Fruit fly (Drosophila melanogaster): ENCODE measurements around the gene Meltrin.

Gene Meltrin

dm6 chr3R:14728713-14729685 is 31.9 kb upstream of the Meltrin start (continued):
- TF ChIP-seq D19A (tag; optimal IDR thresholded peaks at IDR 0.05) (peak; percentile 45), CG34224 (GFP tag; IDR thresholded peaks at IDR 0.05; ENCODE audit: partially characterized antibody) (no peak), lola (GFP tag; optimal IDR thresholded peaks at IDR 0.05) (peak in 1 of 3 experiments; percentile 1), CrebB (tag; optimal IDR thresholded peaks at IDR 0.05) (no peak), cas (GFP tag; IDR thresholded peaks at IDR 0.05) (no peak), Taf1 (GFP tag; IDR thresholded peaks at IDR 0.05) (no peak), fd3F (GFP tag; optimal IDR thresholded peaks at IDR 0.05) (peak; percentile 52), CkIIα-i1 (GFP tag; IDR thresholded peaks at IDR 0.05) (no peak), CG15011 (GFP tag; optimal IDR thresholded peaks at IDR 0.05) (peak; percentile 35), CG9727 (GFP tag; optimal IDR thresholded peaks at IDR 0.05) (peak; percentile 28), CG1024 (GFP tag; IDR thresholded peaks at IDR 0.05) (peak; percentile 51; the same call in 1 of the 2 replicates), CG18599 (GFP tag; optimal IDR thresholded peaks at IDR 0.05) (peak; percentile 67), Oaz (GFP tag; IDR thresholded peaks at IDR 0.05) (0 out of 2 replicates have a peak, but pooled peaks have one; percentile 31), unc-4 (GFP tag; IDR thresholded peaks at IDR 0.05; ENCODE audit: partially characterized antibody) (no peak), bowl (GFP tag; IDR thresholded peaks at IDR 0.05) (no peak), CG9437 (GFP tag; optimal IDR thresholded peaks at IDR 0.05) (peak; percentile 30), CG2678 (tag; optimal IDR thresholded peaks at IDR 0.05) (peak; percentile 65), Xbp1 (GFP tag; optimal IDR thresholded peaks at IDR 0.05) (peak; percentile 39), Drgx (GFP tag; IDR thresholded peaks at IDR 0.05) (peak; percentile 74), CG12391 (tag; optimal IDR thresholded peaks at IDR 0.05) (peak; percentile 71), sd (tag; optimal IDR thresholded peaks at IDR 0.05) (no peak), Atf6 (GFP tag; IDR thresholded peaks at IDR 0.05) (no peak; the same call in 1 of the 2 replicates), HLH3B (GFP tag; IDR thresholded peaks at IDR 0.05) (peak; percentile 76), pfk (GFP tag; optimal IDR thresholded peaks at IDR 0.05) (no peak), pzg (GFP tag; optimal IDR thresholded peaks at IDR 0.05) (no peak), wdn (GFP tag; IDR thresholded peaks at IDR 0.05) (no peak), dati (GFP tag; IDR thresholded peaks at IDR 0.05) (no peak), nau (GFP tag; optimal IDR thresholded peaks at IDR 0.05) (peak; percentile 15), row (GFP tag; IDR thresholded peaks at IDR 0.05) (peak; percentile 61), phol (tag; optimal IDR thresholded peaks at IDR 0.05) (peak; percentile 35), zen (tag; optimal IDR thresholded peaks at IDR 0.05) (peak; percentile 18), dmrt99B (tag; optimal IDR thresholded peaks at IDR 0.05) (peak; percentile 76), sens (GFP tag) (peak; percentile 71), BtbVII (GFP tag; optimal IDR thresholded peaks at IDR 0.05) (peak; percentile 41), CG17385 (GFP tag; optimal IDR thresholded peaks at IDR 0.05) (peak; percentile 53), CG13296 (GFP tag; optimal IDR thresholded peaks at IDR 0.05) (no peak), CG11093 (GFP tag; IDR thresholded peaks at IDR 0.05) (no peak), CG4820 (GFP tag; optimal IDR thresholded peaks at IDR 0.05) (peak; percentile 29), CG3163 (GFP tag; optimal IDR thresholded peaks at IDR 0.05) (peak; percentile 16), CG18619 (GFP tag; optimal IDR thresholded peaks at IDR 0.05) (peak; percentile 3), scrt (GFP tag; optimal IDR thresholded peaks at IDR 0.05) (peak; percentile 47), CG10267 (tag; optimal IDR thresholded peaks at IDR 0.05) (peak; percentile 37), CG13424 (tag; optimal IDR thresholded peaks at IDR 0.05) (peak; percentile 74), Fer3 (tag; optimal IDR thresholded peaks at IDR 0.05) (peak; percentile 49), PHDP (tag; optimal IDR thresholded peaks at IDR 0.05) (peak; percentile 66), jumu (GFP tag; optimal IDR thresholded peaks at IDR 0.05) (no peak), peb (GFP tag; IDR thresholded peaks at IDR 0.05) (no peak), kah (GFP tag; optimal IDR thresholded peaks at IDR 0.05) (peak; percentile 2)

Measured in whole organism, embryonic.